Worm (Caenorhabditis elegans): ENCODE results near the gene F25E5.9.

- TF ChIP-seq mab-5 (tag; optimal IDR thresholded peaks at IDR 0.05): no peak
- no peak for TF ChIP-seq ces-1 (GFP tag; optimal IDR thresholded peaks at IDR 0.05)
Measured at ce11 chrV:7428880-7429279, 8.8 kb downstream of the F25E5.9 start, which contains the start of gene srw-69.
